Worm (Caenorhabditis elegans) whole organism, L2 larva: ENCODE data around the gene F35H8.4.

Source experiments
- F13H6.1 ChIP-seq: sonication (generic microtip); optimal IDR thresholded peaks from 2 replicates; lab custom pipeline; 2016; ENCODE audit warnings: missing genetic modification characterization, missing compliant biosample characterization
- ZK546.5 ChIP-seq: sonication (generic microtip); optimal IDR thresholded peaks from 2 replicates; lab custom pipeline; 2017; ENCODE audit warnings: missing biosample characterization, missing genetic modification characterization
- alr-1 ChIP-seq: fragments of 150-350 bp; optimal IDR thresholded peaks from 2 replicates; lab custom pipeline; 2014; ENCODE audit warnings: missing biosample characterization, missing genetic modification characterization
- aly-2 ChIP-seq: fragments of 150-350 bp; optimal IDR thresholded peaks from 2 replicates; lab custom pipeline; 2014; ENCODE audit warnings: missing biosample characterization, missing genetic modification characterization
- blmp-1 ChIP-seq: sonication (generic microtip); optimal IDR thresholded peaks from 2 replicates; lab custom pipeline; 2017; ENCODE audit warnings: missing genetic modification characterization, mild to moderate bottlenecking, missing compliant biosample characterization, antibody characterized with exemption, moderate library complexity; ENCODE audit not compliant: insufficient read depth
- ceh-16 ChIP-seq: fragments of 150-350 bp; optimal IDR thresholded peaks from 2 replicates; lab custom pipeline; 2014; ENCODE audit warnings: missing biosample characterization, missing genetic modification characterization
- ceh-82 ChIP-seq: fragments of 150-350 bp; optimal IDR thresholded peaks from 2 replicates; lab custom pipeline; 2014; ENCODE audit warnings: missing biosample characterization, missing genetic modification characterization
- dmd-4 ChIP-seq: sonication (generic microtip); optimal IDR thresholded peaks from 2 replicates; lab custom pipeline; 2017; ENCODE audit warnings: missing biosample characterization, missing genetic modification characterization
- egl-27 ChIP-seq: sonication (generic microtip); optimal IDR thresholded peaks from 3 replicates; lab custom pipeline; 2017; ENCODE audit warnings: missing biosample characterization, missing genetic modification reagents, missing genetic modification characterization
- elt-1 ChIP-seq: fragments of 150-350 bp; optimal IDR thresholded peaks from 2 replicates; lab custom pipeline; 2014; ENCODE audit warnings: missing biosample characterization, missing genetic modification characterization
- elt-3 ChIP-seq: sonication (generic microtip); optimal IDR thresholded peaks from 2 replicates; lab custom pipeline; 2017; ENCODE audit warnings: missing biosample characterization, missing genetic modification characterization
- fos-1 ChIP-seq: fragments of 150-350 bp; optimal IDR thresholded peaks from 2 replicates; lab custom pipeline; 2014; ENCODE audit warnings: missing biosample characterization, missing genetic modification characterization
- gmeb-1 ChIP-seq: fragments of 150-350 bp; optimal IDR thresholded peaks from 2 replicates; lab custom pipeline; 2014; ENCODE audit warnings: missing biosample characterization, missing genetic modification characterization
- lsy-2 ChIP-seq, 2 experiments: fragments of 150-350 bp in 1 of 2; sonication (generic microtip) in 1 of 2; optimal IDR thresholded peaks; 2 replicates each; lab custom pipeline; 2014 to 2017; ENCODE audit warnings: missing biosample characterization in 2 of 2, missing genetic modification characterization in 2 of 2
- mab-5 ChIP-seq: fragments of 150-350 bp; optimal IDR thresholded peaks from 2 replicates; lab custom pipeline; 2014; ENCODE audit warnings: missing biosample characterization, missing genetic modification characterization
- mbf-1 ChIP-seq: sonication (generic microtip); optimal IDR thresholded peaks from 2 replicates; lab custom pipeline; 2017; ENCODE audit warnings: missing biosample characterization, missing genetic modification characterization
- nhr-10 ChIP-seq: sonication (generic microtip); optimal IDR thresholded peaks from 2 replicates; lab custom pipeline; 2017; ENCODE audit warnings: missing biosample characterization, missing genetic modification characterization
- nhr-11 ChIP-seq: fragments of 150-350 bp; optimal IDR thresholded peaks from 2 replicates; lab custom pipeline; 2014; ENCODE audit warnings: missing biosample characterization, missing genetic modification characterization
- nhr-12 ChIP-seq: fragments of 150-350 bp; optimal IDR thresholded peaks from 2 replicates; lab custom pipeline; 2014; ENCODE audit warnings: missing biosample characterization, missing genetic modification characterization
- nhr-23 ChIP-seq: fragments of 150-350 bp; optimal IDR thresholded peaks from 2 replicates; lab custom pipeline; 2014; ENCODE audit warnings: missing biosample characterization, missing genetic modification reagents, missing genetic modification characterization
- nhr-25 ChIP-seq: fragments of 150-350 bp; sonication (generic microtip); optimal IDR thresholded peaks from 3 replicates; lab custom pipeline; 2014; ENCODE audit warnings: missing biosample characterization, missing genetic modification characterization
- peb-1 ChIP-seq: fragments of 150-350 bp; optimal IDR thresholded peaks from 2 replicates; lab custom pipeline; 2014; ENCODE audit warnings: missing biosample characterization, missing genetic modification characterization
- sem-4 ChIP-seq: fragments of 150-350 bp; optimal IDR thresholded peaks from 2 replicates; lab custom pipeline; 2014; ENCODE audit warnings: missing biosample characterization, missing genetic modification reagents, missing genetic modification characterization
- skn-1 ChIP-seq: sonication (generic microtip); optimal IDR thresholded peaks from 2 replicates; lab custom pipeline; 2017; ENCODE audit warnings: missing biosample characterization, missing genetic modification characterization
- sma-3 ChIP-seq: sonication (generic microtip); optimal IDR thresholded peaks from 2 replicates; lab custom pipeline; 2016; ENCODE audit warnings: missing genetic modification reagents, missing genetic modification characterization, missing compliant biosample characterization
- snpc-4 ChIP-seq: fragments of 150-350 bp; optimal IDR thresholded peaks from 2 replicates; lab custom pipeline; 2014; ENCODE audit warnings: missing biosample characterization, missing genetic modification characterization
- unc-39 ChIP-seq: fragments of 150-350 bp; optimal IDR thresholded peaks from 2 replicates; lab custom pipeline; 2014; ENCODE audit warnings: missing biosample characterization, missing genetic modification characterization
- unc-62 ChIP-seq: fragments of 150-350 bp; optimal IDR thresholded peaks from 2 replicates; lab custom pipeline; 2014; ENCODE audit warnings: missing biosample characterization, missing genetic modification reagents, missing genetic modification characterization
- zag-1 ChIP-seq: fragments of 150-350 bp; optimal IDR thresholded peaks from 2 replicates; lab custom pipeline; 2014; ENCODE audit warnings: missing biosample characterization, missing genetic modification characterization
- ztf-1 ChIP-seq: fragments of 200-800 bp; sonication (Bioruptor generic); conservative IDR thresholded peaks from 2 replicates; pipeline ENCODE4 v1.3.6; 2022; ENCODE audit warnings: missing genetic modification characterization, missing compliant biosample characterization
- ztf-11 ChIP-seq: sonication (generic microtip); optimal IDR thresholded peaks from 2 replicates; lab custom pipeline; 2017; ENCODE audit warnings: missing biosample characterization, missing genetic modification characterization
- ztf-4 ChIP-seq: fragments of 150-350 bp; optimal IDR thresholded peaks from 2 replicates; lab custom pipeline; 2014; ENCODE audit warnings: missing biosample characterization, missing genetic modification characterization

The F35H8.4 gene

DNA sequence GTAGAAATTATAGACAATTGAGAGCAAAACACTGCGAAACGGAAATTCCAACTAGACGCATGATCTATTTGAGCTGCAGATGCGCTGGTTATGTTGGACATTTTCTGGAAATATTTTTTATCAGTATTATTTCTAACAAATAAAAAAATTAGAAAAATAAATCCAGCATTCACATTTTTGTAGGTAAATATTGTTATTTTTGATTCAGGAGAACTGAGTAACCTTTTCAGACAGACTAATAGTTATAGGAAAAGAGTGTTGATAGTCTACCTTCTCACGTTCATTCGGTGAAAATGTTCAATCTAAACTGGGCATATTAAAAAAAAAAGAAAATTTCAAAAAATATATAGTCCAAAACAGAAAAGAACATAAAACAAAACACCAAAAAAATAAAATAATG lies 38.3 kb downstream of the F35H8.4 start, which contains the start of gene sra-1:
Gene sra-1 (minus strand): TSS at position 101 of the 400 bp plus-strand sequence.
- TF ChIP-seq fos-1 (no peak), aly-2 (no peak), unc-62 (no peak), ztf-4 (tag; lab: Kevin White, UChicago) (no peak), snpc-4 (tag; lab: Kevin White, UChicago) (no peak), sma-3 (GFP tag; lab: Kevin White, UChicago) (no peak), dmd-4 (tag; lab: Kevin White, UChicago) (no peak), ztf-1 (no peak), ZK546.5 (tag; lab: Kevin White, UChicago) (no peak), nhr-25 (tag; lab: Kevin White, UChicago) (no peak), blmp-1 (tag; lab: Kevin White, UChicago) (no peak), gmeb-1 (no peak), zag-1 (no peak), unc-39 (tag; lab: Kevin White, UChicago) (no peak), ceh-82 (tag; lab: Kevin White, UChicago) (no peak), lsy-2 (tag; optimal IDR thresholded peaks at IDR 0.05; lab: Kevin White, UChicago) (no peak), sem-4 (tag; lab: Kevin White, UChicago) (no peak), elt-3 (tag; lab: Kevin White, UChicago) (no peak), nhr-11 (tag; lab: Kevin White, UChicago) (no peak), ceh-16 (tag; lab: Kevin White, UChicago) (no peak)

ce11 chrII:9518781-9519180 lies 41.0 kb downstream of the F35H8.4 start, which contains the start of the genes sfxn-1.1 and AH6.3:
Gene sfxn-1.1, minus strand, starts transcription at chrII:9518881.
Gene AH6.3, plus strand, starts transcription at chrII:9519055.
- no peak for TF ChIP-seq unc-39 (tag; lab: Kevin White, UChicago)
- TF ChIP-seq elt-1, result no peak
- no peak for TF ChIP-seq F13H6.1 (tag; lab: Kevin White, UChicago)
- no peak for TF ChIP-seq nhr-12 (tag; lab: Kevin White, UChicago)
- TF ChIP-seq zag-1, result no peak
- no peak for TF ChIP-seq egl-27 (tag; lab: Kevin White, UChicago)
- no peak for TF ChIP-seq ZK546.5 (tag; lab: Kevin White, UChicago)
- no peak for TF ChIP-seq ztf-11 (tag; lab: Kevin White, UChicago)
- no peak for TF ChIP-seq mab-5
- TF ChIP-seq nhr-10, result no peak

ce11 chrII:9516836-9517235 lies 43.0 kb downstream of the F35H8.4 start, which contains the start of gene gcy-1:
Gene gcy-1, minus strand, starts transcription at chrII:9516936.
- TF ChIP-seq nhr-23 (tag; lab: Kevin White, UChicago) (no peak), ceh-16 (tag; lab: Kevin White, UChicago) (no peak), peb-1 (no peak), alr-1 (tag; lab: Kevin White, UChicago) (no peak), elt-3 (tag; lab: Kevin White, UChicago) (no peak), unc-62 (no peak), dmd-4 (tag; lab: Kevin White, UChicago) (no peak), zag-1 (no peak), unc-39 (tag; lab: Kevin White, UChicago) (no peak), elt-1 (no peak), ztf-11 (tag; lab: Kevin White, UChicago) (no peak), mbf-1 (tag; lab: Kevin White, UChicago) (no peak), skn-1 (tag; lab: Kevin White, UChicago) (no peak), ceh-82 (tag; lab: Kevin White, UChicago) (no peak), lsy-2 (tag; optimal IDR thresholded peaks at IDR 0.05; lab: Kevin White, UChicago) (no peak)
